Fruit fly (Drosophila melanogaster): ENCODE measurements around the gene Ndae1.

DNA sequence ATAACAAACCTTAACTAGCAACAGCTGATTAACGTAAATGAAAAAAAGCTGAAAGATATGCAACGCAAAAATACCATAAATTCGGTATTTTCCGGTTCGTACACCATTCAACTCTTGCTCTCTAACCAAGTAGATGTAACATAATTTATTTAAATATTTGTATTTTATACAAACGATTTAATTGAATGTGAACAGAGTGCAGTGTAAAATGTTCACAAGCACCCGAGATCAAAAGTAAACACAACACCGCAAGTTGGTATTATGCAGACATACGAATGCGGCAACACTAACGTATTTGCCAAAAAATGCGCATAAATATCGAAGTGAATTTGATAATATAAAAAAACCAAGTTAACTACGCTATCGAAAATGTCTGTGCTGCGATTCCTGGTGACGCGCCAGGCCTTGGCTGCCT, 67.2 kb downstream of the Ndae1 start, which contains the start of gene MICU1:
- TF ChIP-seq vri (GFP tag; optimal IDR thresholded peaks at IDR 0.05) (no peak), dac (GFP tag; optimal IDR thresholded peaks at IDR 0.05) (no peak), Hr39 (GFP tag; optimal IDR thresholded peaks at IDR 0.05) (no peak), CG8632 (GFP tag; optimal IDR thresholded peaks at IDR 0.05) (no peak), Hr38 (GFP tag; optimal IDR thresholded peaks at IDR 0.05) (no peak), cyc (GFP tag; optimal IDR thresholded peaks at IDR 0.05) (no peak), CG10631 (GFP tag; optimal IDR thresholded peaks at IDR 0.05) (no peak)

Measured in whole organism, prepupa.